Worm (Caenorhabditis elegans): ENCODE data around the gene sknr-1.

DNA sequence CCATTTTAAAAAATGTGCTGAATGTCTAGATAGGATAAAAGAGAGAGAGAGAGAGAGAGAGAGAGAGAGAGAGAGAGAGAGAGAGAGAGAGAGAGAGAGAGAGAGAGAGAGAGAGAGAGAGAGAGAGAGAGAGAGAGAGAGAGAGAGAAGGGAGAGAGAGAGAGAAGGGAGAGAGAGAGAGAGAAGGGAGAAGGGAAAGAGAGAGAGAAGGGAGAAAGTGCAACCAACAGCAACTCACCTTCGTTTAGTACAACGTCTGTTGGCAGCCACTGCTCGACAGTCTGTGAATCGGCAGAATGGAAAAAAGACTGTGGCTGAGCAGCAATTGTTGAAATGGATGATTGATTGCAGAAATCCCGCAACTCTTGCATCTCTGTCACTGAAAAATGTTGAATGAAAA lies 1.5 kb downstream of the sknr-1 start:
- TF ChIP-seq zip-11 (GFP tag; IDR thresholded peaks at IDR 0.05) (no peak), dpl-1 (GFP tag; optimal IDR thresholded peaks at IDR 0.05) (no peak), daf-8 (GFP tag; IDR thresholded peaks at IDR 0.05) (no peak), tag-97 (GFP tag; IDR thresholded peaks at IDR 0.05) (no peak), R02D3.7 (tag; optimal IDR thresholded peaks at IDR 0.05) (no peak), nhr-237 (tag; optimal IDR thresholded peaks at IDR 0.05) (no peak), fos-1 (tag; optimal IDR thresholded peaks at IDR 0.05) (no peak), zag-1 (tag; optimal IDR thresholded peaks at IDR 0.05) (no peak), nhr-25 (tag; optimal IDR thresholded peaks at IDR 0.05; ENCODE audit: borderline replicate concordance, insufficient read depth) (no peak), pqm-1 (tag; optimal IDR thresholded peaks at IDR 0.05) (no peak), F49E8.2 (tag; optimal IDR thresholded peaks at IDR 0.05; ENCODE audit: borderline replicate concordance) (no peak), pha-4 (GFP tag; IDR thresholded peaks at IDR 0.05) (no peak; the same call in 1 of the 2 replicates), pha-4 (tag; optimal IDR thresholded peaks at IDR 0.05) (no peak), nhr-76 (tag; optimal IDR thresholded peaks at IDR 0.05) (no peak)

Data from whole organism, L4 larva.